Fruit fly (Drosophila melanogaster) whole organism, embryonic: ENCODE data around the gene mRpL39.

ENCODE experiments used
- BtbVII ChIP-seq: fragments of 200-800 bp; sonication (Bioruptor generic); optimal IDR thresholded peaks from 3 replicates; lab custom pipeline; 2017; ENCODE audit warnings: missing biosample characterization, mild to moderate bottlenecking, missing genetic modification characterization
- CG10209 ChIP-seq: fragments of 200-800 bp; sonication (Bioruptor generic); optimal IDR thresholded peaks from 3 replicates; lab custom pipeline; 2017; ENCODE audit warnings: missing biosample characterization, mild to moderate bottlenecking, missing genetic modification characterization, missing genetic modification reagents
- CG1024 ChIP-seq: fragments of 200-800 bp; sonication (Bioruptor generic); IDR thresholded peaks from 2 replicates; pipeline ENCODE4 v1.3.6; 2022; ENCODE audit warnings: missing biosample characterization, missing genetic modification characterization
- CG10543 ChIP-seq: fragments of 200-800 bp; sonication (Bioruptor generic); optimal IDR thresholded peaks from 3 replicates; lab custom pipeline; 2017; ENCODE audit warnings: missing biosample characterization, mild to moderate bottlenecking, missing genetic modification characterization, moderate library complexity
- CG10654 ChIP-seq: fragments of 200-800 bp; sonication (Bioruptor generic); optimal IDR thresholded peaks from 2 replicates; lab custom pipeline; 2016; ENCODE audit warnings: missing biosample characterization, missing genetic modification characterization
- CG11695 ChIP-seq: fragments of 200-800 bp; sonication (Bioruptor generic); IDR thresholded peaks from 3 replicates; pipeline ENCODE4 v1.3.6; 2022; ENCODE audit warnings: missing biosample characterization, missing genetic modification characterization
- CG13424 ChIP-seq: fragments of 200-800 bp; sonication (Bioruptor generic); optimal IDR thresholded peaks from 2 replicates; lab custom pipeline; 2019; ENCODE audit warnings: missing biosample characterization, mild to moderate bottlenecking, missing genetic modification characterization, moderate library complexity
- CG14014 ChIP-seq: fragments of 200-800 bp; sonication (Bioruptor generic); IDR thresholded peaks from 2 replicates; pipeline ENCODE4 v1.3.6; 2022; ENCODE audit warnings: missing biosample characterization, missing genetic modification characterization
- CG14710 ChIP-seq: fragments of 200-800 bp; sonication (Bioruptor generic); optimal IDR thresholded peaks from 3 replicates; lab custom pipeline; 2019; ENCODE audit warnings: missing biosample characterization, mild to moderate bottlenecking, missing genetic modification characterization, moderate library complexity
- CG16779 ChIP-seq: fragments of 200-800 bp; sonication (Bioruptor generic); IDR thresholded peaks from 2 replicates; pipeline ENCODE4 v1.3.6; 2022; ENCODE audit warnings: missing biosample characterization, missing genetic modification characterization
- CG17385 ChIP-seq: fragments of 200-800 bp; sonication (Bioruptor generic); optimal IDR thresholded peaks from 3 replicates; lab custom pipeline; 2018; ENCODE audit warnings: missing biosample characterization, mild to moderate bottlenecking, missing genetic modification characterization
- CG17568 ChIP-seq: fragments of 200-800 bp; sonication (Bioruptor generic); optimal IDR thresholded peaks from 2 replicates; lab custom pipeline; 2018; ENCODE audit warnings: missing biosample characterization, mild to moderate bottlenecking, missing genetic modification characterization, moderate library complexity
- CG18599 ChIP-seq: fragments of 200-800 bp; sonication (Bioruptor generic); optimal IDR thresholded peaks from 3 replicates; lab custom pipeline; 2017; ENCODE audit warnings: missing biosample characterization, missing genetic modification characterization, mild to moderate bottlenecking, moderate library complexity, missing genetic modification reagents
- CG2889 ChIP-seq: fragments of 200-800 bp; sonication (Bioruptor generic); IDR thresholded peaks from 3 replicates; pipeline ENCODE4 v1.3.6; 2022; ENCODE audit warnings: missing biosample characterization, missing genetic modification characterization
- CG31365 ChIP-seq: fragments of 200-800 bp; sonication (Bioruptor generic); optimal IDR thresholded peaks from 2 replicates; lab custom pipeline; 2018; ENCODE audit warnings: missing biosample characterization, mild to moderate bottlenecking, missing genetic modification characterization
- CG33557 ChIP-seq: fragments of 200-800 bp; sonication (Bioruptor generic); optimal IDR thresholded peaks from 2 replicates; lab custom pipeline; 2019; ENCODE audit warnings: missing biosample characterization, mild to moderate bottlenecking, missing genetic modification characterization, moderate library complexity
- CG4360 ChIP-seq: fragments of 200-800 bp; sonication (Bioruptor generic); IDR thresholded peaks from 2 replicates; pipeline ENCODE4 v1.3.6; 2022; ENCODE audit warnings: missing biosample characterization, missing genetic modification characterization
- CG4730 ChIP-seq: fragments of 200-800 bp; sonication (Bioruptor generic); IDR thresholded peaks from 2 replicates; pipeline ENCODE4 v1.3.6; 2022; ENCODE audit warnings: missing biosample characterization, missing genetic modification characterization
- CG6683 ChIP-seq: fragments of 200-800 bp; sonication (Bioruptor generic); optimal IDR thresholded peaks from 2 replicates; lab custom pipeline; 2017; ENCODE audit warnings: missing biosample characterization, mild to moderate bottlenecking, missing genetic modification characterization, missing genetic modification reagents
- CG6854 ChIP-seq: fragments of 200-800 bp; sonication (Bioruptor generic); optimal IDR thresholded peaks from 3 replicates; lab custom pipeline; 2017; ENCODE audit warnings: missing biosample characterization, mild to moderate bottlenecking, missing genetic modification characterization
- CG9437 ChIP-seq: fragments of 200-800 bp; sonication (Bioruptor generic); optimal IDR thresholded peaks from 2 replicates; lab custom pipeline; 2018; ENCODE audit warnings: missing biosample characterization, mild to moderate bottlenecking, missing genetic modification characterization
- CG9797 ChIP-seq: fragments of 200-800 bp; sonication (Bioruptor generic); optimal IDR thresholded peaks from 3 replicates; lab custom pipeline; 2018; ENCODE audit warnings: missing biosample characterization, mild to moderate bottlenecking, missing genetic modification characterization
- CkIIα-i1 ChIP-seq: fragments of 200-800 bp; sonication (Bioruptor generic); IDR thresholded peaks from 2 replicates; pipeline ENCODE4 v1.3.6; 2022; ENCODE audit warnings: missing biosample characterization, missing genetic modification characterization
- Dfd ChIP-seq, 2 experiments: fragments of >200 bp; optimal IDR thresholded peaks; 2 replicates each; lab custom pipeline; 2017; ENCODE audit warnings: missing biosample characterization in 2 of 2, missing genetic modification characterization in 2 of 2
- E2f1 ChIP-seq: fragments of 200-800 bp; sonication (Bioruptor generic); IDR thresholded peaks from 2 replicates; pipeline ENCODE4 v1.3.6; 2022; ENCODE audit warnings: missing biosample characterization, missing genetic modification characterization
- HHEX ChIP-seq: fragments of 200-800 bp; sonication (Bioruptor generic); optimal IDR thresholded peaks from 3 replicates; lab custom pipeline; 2017; ENCODE audit warnings: missing biosample characterization, mild to moderate bottlenecking, missing genetic modification characterization, missing genetic modification reagents
- NC2β ChIP-seq: fragments of 200-800 bp; sonication (Bioruptor generic); optimal IDR thresholded peaks from 2 replicates; lab custom pipeline; 2016; ENCODE audit warnings: missing biosample characterization, missing genetic modification characterization
- Usf ChIP-seq: fragments of 200-800 bp; sonication (Bioruptor generic); optimal IDR thresholded peaks from 2 replicates; lab custom pipeline; 2017; ENCODE audit warnings: missing genotype, missing biosample characterization, missing genetic modification characterization
- ase ChIP-seq: fragments of 200-800 bp; sonication (Bioruptor generic); IDR thresholded peaks from 3 replicates; pipeline ENCODE4 v1.3.6; 2022; ENCODE audit warnings: missing biosample characterization, missing genetic modification characterization
- ash1 ChIP-seq: fragments of 200-800 bp; sonication (Bioruptor generic); optimal IDR thresholded peaks from 2 replicates; lab custom pipeline; 2018; ENCODE audit warnings: missing biosample characterization, mild to moderate bottlenecking, missing genetic modification characterization
- caup ChIP-seq: fragments of 200-800 bp; sonication (Bioruptor generic); optimal IDR thresholded peaks from 3 replicates; lab custom pipeline; 2017; ENCODE audit warnings: missing biosample characterization, mild to moderate bottlenecking, missing genetic modification characterization, moderate library complexity; ENCODE audit not compliant: severe bottlenecking
- chinmo ChIP-seq: fragments of 200-800 bp; sonication (Bioruptor generic); IDR thresholded peaks from 4 replicates; pipeline ENCODE4 v1.3.6; 2022; ENCODE audit warnings: missing biosample characterization, missing genetic modification characterization; ENCODE audit not compliant: partially characterized antibody
- chn ChIP-seq: fragments of 200-800 bp; sonication (Bioruptor generic); optimal IDR thresholded peaks from 2 replicates; lab custom pipeline; 2016; ENCODE audit warnings: missing biosample characterization, missing genetic modification characterization
- croc ChIP-seq: fragments of 200-800 bp; sonication (Bioruptor generic); conservative IDR thresholded peaks from 3 replicates; pipeline ENCODE4 v1.3.6; 2022; ENCODE audit warnings: missing biosample characterization, missing genetic modification characterization
- dimm ChIP-seq: fragments of 200-800 bp; sonication (Bioruptor generic); IDR thresholded peaks from 2 replicates; pipeline ENCODE4 v1.3.6; 2022; ENCODE audit warnings: missing biosample characterization, missing genetic modification characterization
- emc ChIP-seq: fragments of 200-800 bp; sonication (Bioruptor generic); optimal IDR thresholded peaks from 2 replicates; lab custom pipeline; 2016; ENCODE audit warnings: missing biosample characterization, missing genetic modification characterization
- ems ChIP-seq: fragments of 200-800 bp; sonication (Bioruptor generic); optimal IDR thresholded peaks from 3 replicates; lab custom pipeline; 2016; ENCODE audit warnings: missing biosample characterization, missing genetic modification characterization
- en ChIP-seq: fragments of 200-800 bp; sonication (Bioruptor generic); optimal IDR thresholded peaks from 2 replicates; lab custom pipeline; 2016; ENCODE audit warnings: missing biosample characterization, missing genetic modification characterization
- fd3F ChIP-seq: fragments of 200-800 bp; sonication (Bioruptor generic); optimal IDR thresholded peaks from 2 replicates; lab custom pipeline; 2018; ENCODE audit warnings: missing biosample characterization, mild to moderate bottlenecking, missing genetic modification characterization, moderate library complexity
- fd64A ChIP-seq: fragments of 200-800 bp; sonication (Bioruptor generic); optimal IDR thresholded peaks from 3 replicates; lab custom pipeline; 2018; ENCODE audit warnings: missing biosample characterization, mild to moderate bottlenecking, missing genetic modification characterization
- jumu ChIP-seq: fragments of 200-800 bp; sonication (Bioruptor generic); optimal IDR thresholded peaks from 3 replicates; lab custom pipeline; 2016; ENCODE audit warnings: missing biosample characterization, missing genetic modification characterization
- kni ChIP-seq: fragments of 200-800 bp; sonication (Bioruptor generic); optimal IDR thresholded peaks from 3 replicates; lab custom pipeline; 2017; ENCODE audit warnings: mild to moderate bottlenecking, missing biosample characterization, missing genetic modification reagents, missing genetic modification characterization
- lmd ChIP-seq: fragments of 200-800 bp; sonication (Bioruptor generic); IDR thresholded peaks from 2 replicates; pipeline ENCODE4 v1.3.6; 2022; ENCODE audit warnings: missing biosample characterization, missing genetic modification characterization
- onecut ChIP-seq: fragments of 200-800 bp; sonication (Bioruptor generic); IDR thresholded peaks from 2 replicates; pipeline ENCODE4 v1.3.6; 2022; ENCODE audit warnings: missing biosample characterization, missing genetic modification characterization
- phol ChIP-seq: fragments of 200-800 bp; sonication (Bioruptor generic); optimal IDR thresholded peaks from 3 replicates; lab custom pipeline; 2018; ENCODE audit warnings: missing biosample characterization, mild to moderate bottlenecking, missing genetic modification characterization, moderate library complexity
- pita ChIP-seq: fragments of 200-800 bp; sonication (Bioruptor generic); optimal IDR thresholded peaks from 2 replicates; lab custom pipeline; 2017; ENCODE audit warnings: missing biosample characterization, mild to moderate bottlenecking, missing genetic modification characterization
- sna ChIP-seq: fragments of 200-800 bp; sonication (Bioruptor generic); IDR thresholded peaks from 2 replicates; pipeline ENCODE4 v1.3.6; 2022; ENCODE audit warnings: missing biosample characterization, missing genetic modification characterization; ENCODE audit not compliant: partially characterized antibody
- tll ChIP-seq, 2 experiments: fragments of 200-800 bp in 1 of 2; fragments of >200 bp in 1 of 2; sonication (Bioruptor generic) in 1 of 2; optimal IDR thresholded peaks; 2 replicates each; lab custom pipeline; 2017 to 2019; ENCODE audit warnings: missing biosample characterization in 2 of 2, missing genetic modification characterization in 2 of 2, mild to moderate bottlenecking in 1 of 2, moderate library complexity in 1 of 2
- zf30C ChIP-seq: fragments of 200-800 bp; sonication (Bioruptor generic); optimal IDR thresholded peaks from 3 replicates; lab custom pipeline; 2018; ENCODE audit warnings: missing biosample characterization, mild to moderate bottlenecking, missing genetic modification characterization

mRpL39 gene

DNA sequence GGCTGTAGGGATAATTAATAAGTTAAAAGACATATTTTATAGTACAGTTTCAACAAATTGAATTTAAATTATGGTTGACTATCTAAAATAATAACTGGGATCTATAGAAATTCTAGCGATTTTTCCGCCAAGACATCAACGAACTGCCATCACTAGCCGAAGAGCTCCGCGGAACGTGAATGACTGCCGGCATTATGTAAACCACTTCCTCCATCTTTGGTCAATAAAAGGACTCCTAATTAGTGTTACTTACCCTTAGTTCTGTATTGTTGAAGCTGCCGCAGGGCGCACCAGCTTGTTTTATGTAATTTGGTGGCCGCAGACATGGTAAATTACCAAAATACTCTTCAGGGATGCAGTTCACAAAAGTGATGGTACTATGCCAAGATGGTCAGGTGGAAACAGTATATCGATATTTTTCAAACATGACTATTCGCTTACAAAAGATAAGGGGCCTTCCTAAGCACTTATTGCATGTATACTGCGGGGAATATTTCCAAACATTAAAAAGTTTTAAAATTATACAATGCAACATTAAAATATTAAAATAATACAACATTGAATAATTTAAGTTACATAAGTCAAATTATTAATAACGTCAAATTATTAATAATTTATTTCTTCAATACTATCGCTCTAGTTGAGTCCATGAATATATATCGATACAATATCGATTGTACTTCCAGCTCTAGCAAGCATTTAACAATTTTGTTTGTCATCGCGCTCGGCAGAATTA, at the start of gene mRpL39, which contains the start of gene Prosbeta2:
Gene mRpL39 (minus strand): TSS at position 383 of the 736 bp plus-strand sequence.
Gene Prosbeta2 (plus strand): TSS at position 668 of the 736 bp plus-strand sequence.
- TF ChIP-seq NC2β (GFP tag; lab: Kevin White, UChicago) (no peak), dimm (no peak), tll (GFP tag; optimal IDR thresholded peaks at IDR 0.05; lab: Kevin White, UChicago) (no peak), CG31365 (tag; lab: Kevin White, UChicago) (no peak), emc (GFP tag; lab: Kevin White, UChicago) (no peak), lmd (peak; percentile 75), BtbVII (GFP tag; lab: Kevin White, UChicago) (peak; percentile 20), HHEX (GFP tag; lab: Kevin White, UChicago) (no peak), CG10654 (GFP tag; lab: Kevin White, UChicago) (peak; percentile 40), CG4730 (GFP tag; lab: Robert Waterston, UW) (peak; percentile 72), pita (GFP tag; lab: Kevin White, UChicago) (no peak), caup (GFP tag; lab: Kevin White, UChicago) (no peak), CG17568 (GFP tag; lab: Kevin White, UChicago) (no peak), CkIIα-i1 (GFP tag; lab: Robert Waterston, UW) (no peak), Usf (GFP tag; lab: Kevin White, UChicago) (no peak), CG1024 (GFP tag; lab: Robert Waterston, UW) (peak; percentile 30; the same call in 1 of the 2 replicates), CG9437 (GFP tag; lab: Kevin White, UChicago) (no peak), sna (GFP tag; lab: Robert Waterston, UW) (peak; percentile 98), CG16779 (GFP tag; lab: Robert Waterston, UW) (no peak), CG2889 (GFP tag; lab: Robert Waterston, UW) (no peak), phol (tag; lab: Kevin White, UChicago) (peak; percentile 58), CG11695 (GFP tag; lab: Robert Waterston, UW) (peak; percentile 61; the same call in 2 of the 3 replicates), jumu (GFP tag; lab: Kevin White, UChicago) (no peak), kni (GFP tag; lab: Kevin White, UChicago) (no peak), chinmo (GFP tag; lab: Robert Waterston, UW) (0 out of 4 replicates have a peak, but pooled peaks have one; percentile 18), CG6854 (no peak), ase (GFP tag; lab: Robert Waterston, UW) (peak; percentile 64; the same call in 1 of the 3 replicates), CG4360 (GFP tag; lab: Robert Waterston, UW) (no peak), E2f1 (GFP tag; lab: Robert Waterston, UW) (peak; percentile 68), onecut (GFP tag; lab: Robert Waterston, UW) (no peak), croc (GFP tag; lab: Robert Waterston, UW) (peak; percentile 26; the same call in 1 of the 3 replicates), zf30C (GFP tag; lab: Kevin White, UChicago) (no peak), CG14014 (peak; percentile 30; the same call in 1 of the 2 replicates), CG6683 (GFP tag; lab: Kevin White, UChicago) (no peak), en (no peak), CG13424 (tag; lab: Kevin White, UChicago) (no peak), CG10543 (GFP tag; lab: Kevin White, UChicago) (peak; percentile 15), Dfd (GFP tag; optimal IDR thresholded peaks at IDR 0.05; lab: Kevin White, UChicago) (no peak), chn (GFP tag; lab: Kevin White, UChicago) (no peak), ems (GFP tag; lab: Kevin White, UChicago) (no peak), CG17385 (GFP tag; lab: Kevin White, UChicago) (no peak), CG14710 (tag; lab: Kevin White, UChicago) (peak; percentile 90), fd3F (GFP tag; lab: Kevin White, UChicago) (no peak), CG10209 (no peak), fd64A (GFP tag; lab: Kevin White, UChicago) (no peak), CG9797 (GFP tag; lab: Kevin White, UChicago) (no peak), CG18599 (GFP tag; lab: Kevin White, UChicago) (peak; percentile 58), CG33557 (GFP tag; lab: Kevin White, UChicago) (no peak), ash1 (GFP tag; lab: Kevin White, UChicago) (no peak)
